Worm (Caenorhabditis elegans) whole organism, late embryonic: ENCODE results near the gene ets-5.

Source experiments
- F13H6.1 ChIP-seq: sonication (generic microtip); optimal IDR thresholded peaks from 2 replicates; lab custom pipeline; 2016; ENCODE audit warnings: missing genetic modification characterization, missing compliant biosample characterization
- Y22D7AL.16 ChIP-seq: sonication (generic microtip); optimal IDR thresholded peaks from 2 replicates; lab custom pipeline; 2016; ENCODE audit warnings: missing genetic modification characterization, missing compliant biosample characterization
- ceh-2 ChIP-seq: sonication (generic microtip); optimal IDR thresholded peaks from 2 replicates; lab custom pipeline; 2016; ENCODE audit warnings: missing genotype, missing genetic modification characterization, missing compliant biosample characterization
- ceh-31 ChIP-seq: sonication (generic microtip); optimal IDR thresholded peaks from 2 replicates; lab custom pipeline; 2016; ENCODE audit warnings: missing genetic modification characterization, missing compliant biosample characterization
- dmd-4 ChIP-seq: sonication (generic microtip); optimal IDR thresholded peaks from 2 replicates; lab custom pipeline; 2016; ENCODE audit warnings: borderline replicate concordance, missing genetic modification characterization, missing compliant biosample characterization
- hlh-30 ChIP-seq: sonication (generic microtip); optimal IDR thresholded peaks from 2 replicates; lab custom pipeline; 2017; ENCODE audit warnings: antibody characterized with exemption, missing genetic modification characterization, missing compliant biosample characterization; ENCODE audit not compliant: insufficient read depth
- odd-2 ChIP-seq: sonication (generic microtip); optimal IDR thresholded peaks from 2 replicates; lab custom pipeline; 2017; ENCODE audit warnings: antibody characterized with exemption, mild to moderate bottlenecking, missing genetic modification characterization, missing compliant biosample characterization
- pha-4 ChIP-seq: fragments of 150-350 bp; optimal IDR thresholded peaks from 2 replicates; lab custom pipeline; 2018; ENCODE audit warnings: missing biosample characterization, missing genetic modification reagents, missing genetic modification characterization
- tbx-2 ChIP-seq: sonication (generic microtip); optimal IDR thresholded peaks from 2 replicates; lab custom pipeline; 2016; ENCODE audit warnings: missing genetic modification characterization, missing compliant biosample characterization
- unc-42 ChIP-seq: sonication (generic microtip); optimal IDR thresholded peaks from 2 replicates; lab custom pipeline; 2016; ENCODE audit warnings: missing genotype, missing genetic modification characterization, missing compliant biosample characterization

DNA sequence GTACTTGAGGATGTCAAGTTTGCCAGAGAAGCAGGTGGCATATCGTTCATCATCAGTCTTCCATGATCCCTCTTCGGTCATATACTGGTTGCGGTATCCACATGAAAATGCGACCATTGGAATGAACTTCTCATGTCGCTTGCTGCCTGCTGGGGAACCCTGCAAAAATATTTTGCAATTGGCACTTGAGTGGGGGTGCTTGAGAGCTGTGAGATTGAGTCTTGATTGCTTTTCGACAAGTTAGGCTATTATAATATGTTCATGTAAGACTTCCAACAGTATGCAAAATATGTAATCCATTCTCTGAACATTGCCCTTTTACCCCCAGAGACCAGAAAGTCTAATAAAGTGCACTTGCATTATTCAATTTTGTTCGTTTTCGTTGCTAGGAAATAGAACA is 31.9 kb upstream of the ets-5 start:
- TF ChIP-seq tbx-2 (tag; lab: Kevin White, UChicago) (no peak), ceh-31 (no peak), F13H6.1 (tag; lab: Kevin White, UChicago) (no peak), ceh-2 (tag; lab: Kevin White, UChicago) (no peak), pha-4 (no peak), hlh-30 (no peak), Y22D7AL.16 (tag; lab: Kevin White, UChicago) (no peak), odd-2 (tag; lab: Kevin White, UChicago) (no peak), unc-42 (tag; lab: Kevin White, UChicago) (no peak), dmd-4 (no peak)
